Fruit fly (Drosophila melanogaster): ENCODE results near the gene Ace.

Ace gene

dm6 chr3R:13271758-13272157 lies 12.4 kb upstream of the Ace start, which contains the start of gene TBC1D5 (continued):
- TF ChIP-seq Mrtf (GFP tag; IDR thresholded peaks at IDR 0.05) (no peak), Antp (GFP tag; optimal IDR thresholded peaks at IDR 0.05) (no peak), Nf-YB (GFP tag; optimal IDR thresholded peaks at IDR 0.05) (no peak), toy (GFP tag; IDR thresholded peaks at IDR 0.05) (no peak), Taf1 (GFP tag; IDR thresholded peaks at IDR 0.05) (no peak), Ets97D (GFP tag; optimal IDR thresholded peaks at IDR 0.05) (peak; percentile 32), Hr39 (optimal IDR thresholded peaks at IDR 0.05) (no peak), MESR4 (GFP tag; optimal IDR thresholded peaks at IDR 0.05) (peak; percentile 79), pfk (GFP tag; optimal IDR thresholded peaks at IDR 0.05) (no peak), stwl (tag; optimal IDR thresholded peaks at IDR 0.05) (peak; percentile 80), MBD-R2 (GFP tag; IDR thresholded peaks at IDR 0.05) (peak; percentile 79), gfzf (GFP tag; optimal IDR thresholded peaks at IDR 0.05) (peak; percentile 88), Max (GFP tag; optimal IDR thresholded peaks at IDR 0.05) (no peak), CG6813 (GFP tag; optimal IDR thresholded peaks at IDR 0.05) (no peak), trem (tag; optimal IDR thresholded peaks at IDR 0.05) (peak; percentile 4), phol (tag; optimal IDR thresholded peaks at IDR 0.05) (no peak), vvl (GFP tag; IDR thresholded peaks at IDR 0.05) (peak; percentile 90), Dp (GFP tag; optimal IDR thresholded peaks at IDR 0.05) (peak; percentile 69), sens-2 (GFP tag; IDR thresholded peaks at IDR 0.05) (no peak), CG5245 (GFP tag; optimal IDR thresholded peaks at IDR 0.05) (no peak), exex (tag; optimal IDR thresholded peaks at IDR 0.05) (no peak), YL-1 (GFP tag; optimal IDR thresholded peaks at IDR 0.05) (peak; percentile 36), CG9609 (GFP tag; optimal IDR thresholded peaks at IDR 0.05) (no peak), CG9797 (GFP tag; optimal IDR thresholded peaks at IDR 0.05) (peak; percentile 77), sens (GFP tag) (peak; percentile 76), Lhr (GFP tag; optimal IDR thresholded peaks at IDR 0.05) (peak; percentile 11), sqz (GFP tag; optimal IDR thresholded peaks at IDR 0.05) (no peak), chinmo (GFP tag; IDR thresholded peaks at IDR 0.05; ENCODE audit: partially characterized antibody) (peak; percentile 44; the same call in 1 of the 4 replicates), CG4820 (GFP tag; optimal IDR thresholded peaks at IDR 0.05) (no peak), Sox102F (GFP tag; optimal IDR thresholded peaks at IDR 0.05) (no peak), BEAF-32 (GFP tag; optimal IDR thresholded peaks at IDR 0.05) (peak; percentile 22), dpn (GFP tag; optimal IDR thresholded peaks at IDR 0.05) (no peak), CG30403 (GFP tag; optimal IDR thresholded peaks at IDR 0.05) (no peak), usp (GFP tag; optimal IDR thresholded peaks at IDR 0.05) (no peak), NFAT (GFP tag; IDR thresholded peaks at IDR 0.05) (no peak), pb (GFP tag; optimal IDR thresholded peaks at IDR 0.05) (no peak), CG4617 (GFP tag; optimal IDR thresholded peaks at IDR 0.05; ENCODE audit: borderline replicate concordance) (peak; percentile 67), CG17829 (tag; optimal IDR thresholded peaks at IDR 0.05) (peak; percentile 7), CG14710 (tag; optimal IDR thresholded peaks at IDR 0.05) (peak; percentile 47), pzg (GFP tag; optimal IDR thresholded peaks at IDR 0.05) (peak; percentile 70), Stat92E (GFP tag; optimal IDR thresholded peaks at IDR 0.05) (peak in 1 of 3 experiments; percentile 3), her (GFP tag; optimal IDR thresholded peaks at IDR 0.05) (no peak), bowl (GFP tag; IDR thresholded peaks at IDR 0.05) (no peak), CG10267 (tag; optimal IDR thresholded peaks at IDR 0.05) (peak; percentile 18), ro (GFP tag; IDR thresholded peaks at IDR 0.05) (no peak), kay (GFP tag; optimal IDR thresholded peaks at IDR 0.05) (no peak), Sry-β (GFP tag; optimal IDR thresholded peaks at IDR 0.05) (no peak), ems (GFP tag; optimal IDR thresholded peaks at IDR 0.05) (no peak)
